In the genomic region with DNA sequence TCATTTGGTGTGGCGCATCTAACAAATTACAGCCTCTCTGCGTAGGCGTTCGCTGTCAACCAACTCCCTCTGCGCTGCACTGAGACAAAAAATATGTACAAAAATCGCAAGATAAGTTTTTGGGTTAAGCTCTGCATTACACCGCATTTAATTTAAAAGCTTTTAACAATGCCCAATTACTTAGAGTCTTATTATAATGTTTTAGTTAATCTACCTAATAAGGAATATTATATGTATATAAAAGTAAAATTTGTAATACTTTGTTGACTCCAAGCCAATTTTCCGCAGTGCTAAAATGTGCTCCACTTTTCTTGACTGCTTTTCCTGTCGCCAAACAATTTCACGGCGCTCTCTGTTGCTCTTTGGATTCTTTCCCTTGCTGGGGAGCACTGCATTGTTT, we compare ENCODE assay signal across 2 fruit fly cellular contexts.
TF ChIP-seq lines count a peak whose summit lies in the region.

No protein-coding gene starts in this region.

TF ChIP-seq in whole organism, embryonic, 481 proteins besides CTCF, POLR2A, EP300 and RAD21 (continued from another document and continues in another):
- TF ChIP-seq CG6854 (GFP tag; optimal IDR thresholded peaks at IDR 0.05; lab: Kevin White, UChicago) (peak; percentile 36), slbo (GFP tag; IDR thresholded peaks at IDR 0.05; lab: Robert Waterston, UW) (peak; percentile 49), CG13424 (tag; optimal IDR thresholded peaks at IDR 0.05; lab: Kevin White, UChicago) (peak; percentile 51), Sox100B (GFP tag; optimal IDR thresholded peaks at IDR 0.05; lab: Kevin White, UChicago) (peak; percentile 52), CG43689 (GFP tag; IDR thresholded peaks at IDR 0.05; lab: Robert Waterston, UW) (no peak), CrebB (tag; optimal IDR thresholded peaks at IDR 0.05; lab: Kevin White, UChicago) (no peak), HLH54F (GFP tag; optimal IDR thresholded peaks at IDR 0.05; lab: Kevin White, UChicago) (no peak), shn (GFP tag; optimal IDR thresholded peaks at IDR 0.05; lab: Kevin White, UChicago) (no peak), Neu2 (GFP tag; optimal IDR thresholded peaks at IDR 0.05; lab: Kevin White, UChicago; ENCODE audit: borderline replicate concordance) (no peak), bcd (GFP tag; optimal IDR thresholded peaks at IDR 0.05; lab: Kevin White, UChicago) (peak; percentile 48), Hmr (GFP tag; optimal IDR thresholded peaks at IDR 0.05; lab: Kevin White, UChicago) (peak; percentile 40), CG12071 (GFP tag; optimal IDR thresholded peaks at IDR 0.05; lab: Kevin White, UChicago) (no peak), pum (GFP tag; optimal IDR thresholded peaks at IDR 0.05; lab: Kevin White, UChicago) (no peak), E2f2 (GFP tag; IDR thresholded peaks at IDR 0.05; lab: Robert Waterston, UW) (no peak; the same call in 1 of the 2 replicates), sob (GFP tag; IDR thresholded peaks at IDR 0.05; lab: Robert Waterston, UW) (0 out of 2 replicates have a peak, but pooled peaks have one; percentile 41), unpg (GFP tag; optimal IDR thresholded peaks at IDR 0.05; lab: Kevin White, UChicago) (peak; percentile 55), NfI (GFP tag; optimal IDR thresholded peaks at IDR 0.05; lab: Kevin White, UChicago) (peak; percentile 28), CG3281 (GFP tag; optimal IDR thresholded peaks at IDR 0.05; lab: Kevin White, UChicago) (peak; percentile 43), salm (tag; optimal IDR thresholded peaks at IDR 0.05; lab: Kevin White, UChicago) (no peak), prd (optimal IDR thresholded peaks at IDR 0.05; lab: Kevin White, UChicago) (no peak), prd (GFP tag; IDR thresholded peaks at IDR 0.05; lab: Robert Waterston, UW) (peak; percentile 37; the same call in 2 of the 3 replicates), CHES-1-like (GFP tag; optimal IDR thresholded peaks at IDR 0.05; lab: Kevin White, UChicago) (no peak), CG9727 (GFP tag; optimal IDR thresholded peaks at IDR 0.05; lab: Kevin White, UChicago) (peak; percentile 29), CG15601 (tag; optimal IDR thresholded peaks at IDR 0.05; lab: Kevin White, UChicago) (peak; percentile 12), Ets65A (GFP tag; lab: Kevin White, UChicago) (peak; percentile 46), dimm (GFP tag; IDR thresholded peaks at IDR 0.05; lab: Robert Waterston, UW) (no peak), Rfx (GFP tag; IDR thresholded peaks at IDR 0.05; lab: Robert Waterston, UW) (peak; percentile 30; the same call in 1 of the 2 replicates), CG3407 (GFP tag; optimal IDR thresholded peaks at IDR 0.05; lab: Kevin White, UChicago) (peak; percentile 5), Aef1 (GFP tag; IDR thresholded peaks at IDR 0.05; lab: Robert Waterston, UW) (no peak), Jarid2 (GFP tag; optimal IDR thresholded peaks at IDR 0.05; lab: Kevin White, UChicago) (no peak), Xrp1 (GFP tag; IDR thresholded peaks at IDR 0.05; lab: Robert Waterston, UW) (peak; percentile 69), Drgx (GFP tag; IDR thresholded peaks at IDR 0.05; lab: Robert Waterston, UW) (peak; percentile 58), CG14014 (GFP tag; IDR thresholded peaks at IDR 0.05; lab: Robert Waterston, UW) (0 out of 2 replicates have a peak, but pooled peaks have one; percentile 42), CG15514 (GFP tag; optimal IDR thresholded peaks at IDR 0.05; lab: Kevin White, UChicago) (peak; percentile 10), CG6813 (GFP tag; optimal IDR thresholded peaks at IDR 0.05; lab: Kevin White, UChicago) (peak; percentile 35), Sox102F (GFP tag; optimal IDR thresholded peaks at IDR 0.05; lab: Kevin White, UChicago) (peak; percentile 52), CG6254 (GFP tag; optimal IDR thresholded peaks at IDR 0.05; lab: Kevin White, UChicago) (peak; percentile 22), CG18262 (tag; optimal IDR thresholded peaks at IDR 0.05; lab: Kevin White, UChicago) (peak; percentile 43), CG33213 (GFP tag; optimal IDR thresholded peaks at IDR 0.05; lab: Kevin White, UChicago) (no peak), dysf (GFP tag; IDR thresholded peaks at IDR 0.05; lab: Robert Waterston, UW) (peak; percentile 55), Deaf1 (tag; optimal IDR thresholded peaks at IDR 0.05; lab: Kevin White, UChicago) (no peak), CG14667 (GFP tag; IDR thresholded peaks at IDR 0.05; lab: Robert Waterston, UW) (no peak), Spps (tag; optimal IDR thresholded peaks at IDR 0.05; lab: Kevin White, UChicago) (peak; percentile 19), ranshi (GFP tag; IDR thresholded peaks at IDR 0.05; lab: Robert Waterston, UW) (0 out of 2 replicates have a peak, but pooled peaks have one; percentile 20), CG18619 (GFP tag; optimal IDR thresholded peaks at IDR 0.05; lab: Kevin White, UChicago) (peak; percentile 37), Meics (GFP tag; optimal IDR thresholded peaks at IDR 0.05; lab: Kevin White, UChicago) (peak; percentile 52), lilli (GFP tag; optimal IDR thresholded peaks at IDR 0.05; lab: Kevin White, UChicago) (peak; percentile 9), CG31441 (GFP tag; IDR thresholded peaks at IDR 0.05; lab: Robert Waterston, UW) (peak; percentile 65), zfh1 (GFP tag; IDR thresholded peaks at IDR 0.05; lab: Robert Waterston, UW) (0 out of 3 replicates have a peak, but pooled peaks have one; percentile 20), scrt (GFP tag; optimal IDR thresholded peaks at IDR 0.05; lab: Kevin White, UChicago) (peak; percentile 45), dpn (GFP tag; optimal IDR thresholded peaks at IDR 0.05; lab: Kevin White, UChicago) (peak in 1 of 2 experiments; percentile 19), CG4820 (GFP tag; optimal IDR thresholded peaks at IDR 0.05; lab: Kevin White, UChicago) (peak; percentile 8), CG5245 (GFP tag; optimal IDR thresholded peaks at IDR 0.05; lab: Kevin White, UChicago) (no peak), CG7928 (GFP tag; optimal IDR thresholded peaks at IDR 0.05; lab: Kevin White, UChicago) (no peak), so (GFP tag; IDR thresholded peaks at IDR 0.05; lab: Robert Waterston, UW) (peak; percentile 47; the same call in 1 of the 3 replicates), CG11723 (GFP tag; optimal IDR thresholded peaks at IDR 0.05; lab: Kevin White, UChicago) (no peak), sima (GFP tag; optimal IDR thresholded peaks at IDR 0.05; lab: Kevin White, UChicago) (no peak), ci (GFP tag; IDR thresholded peaks at IDR 0.05; lab: Robert Waterston, UW) (0 out of 3 replicates have a peak, but pooled peaks have one; percentile 21), CG10543 (GFP tag; optimal IDR thresholded peaks at IDR 0.05; lab: Kevin White, UChicago) (no peak), ase (GFP tag; IDR thresholded peaks at IDR 0.05; lab: Robert Waterston, UW) (0 out of 3 replicates have a peak, but pooled peaks have one; percentile 29), CoRest (tag; optimal IDR thresholded peaks at IDR 0.05; lab: Kevin White, UChicago) (peak; percentile 56), sna (GFP tag; IDR thresholded peaks at IDR 0.05; lab: Robert Waterston, UW; ENCODE audit: partially characterized antibody) (no peak)

TF ChIP-seq in whole organism, prepupa, 60 proteins besides CTCF, POLR2A, EP300 and RAD21 (continued from another document):
- TF ChIP-seq Ets21C (GFP tag; optimal IDR thresholded peaks at IDR 0.05; lab: Kevin White, UChicago) = no peak
- peak; percentile 45 for TF ChIP-seq CG10631 (GFP tag; optimal IDR thresholded peaks at IDR 0.05; lab: Kevin White, UChicago)
- TF ChIP-seq CG1621 (tag; optimal IDR thresholded peaks at IDR 0.05; lab: Kevin White, UChicago) = no peak
- peak; percentile 26 for TF ChIP-seq CG3919 (GFP tag; optimal IDR thresholded peaks at IDR 0.05; lab: Kevin White, UChicago)
